Worm (Caenorhabditis elegans): ENCODE data around the gene gcy-8.

Gene gcy-8

DNA sequence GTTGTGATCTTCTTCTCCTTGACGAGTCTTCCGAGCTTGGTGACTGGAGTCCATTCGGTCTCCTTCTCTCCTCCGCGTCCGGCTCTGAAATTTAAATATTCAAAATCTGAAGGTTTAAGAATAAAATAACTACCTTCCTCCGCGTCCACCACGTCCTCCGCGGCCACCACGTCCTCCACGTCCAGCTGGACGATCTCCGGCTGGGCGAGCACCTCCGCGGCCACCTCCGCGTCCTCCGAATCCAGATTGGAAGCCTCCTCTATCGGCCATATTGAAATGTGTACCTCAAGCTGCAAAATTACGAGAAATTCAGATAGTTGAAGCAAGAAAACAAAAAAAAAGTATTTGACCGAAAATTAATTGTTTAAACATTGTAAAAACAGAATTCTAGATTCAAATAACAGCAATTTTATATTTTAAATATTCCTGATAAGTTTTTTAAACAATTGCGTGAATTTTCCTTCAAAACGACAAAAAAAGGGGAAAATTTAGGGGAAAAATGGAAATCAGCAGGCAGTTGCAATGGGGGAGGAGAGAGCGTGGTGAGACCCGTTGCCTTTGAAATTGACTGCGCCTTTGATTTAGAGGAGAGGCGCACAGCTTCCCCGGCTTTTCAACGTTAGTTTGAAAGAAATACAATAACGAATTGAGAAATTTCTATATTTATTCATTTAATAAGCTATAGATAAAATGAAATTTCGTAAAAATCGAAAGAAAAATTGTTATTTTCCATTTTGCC is 1.7 kb upstream of the gcy-8 start, which contains the start of gene rps-2 (continued):
- peak; percentile 1 for TF ChIP-seq fos-1 (tag; optimal IDR thresholded peaks at IDR 0.05)

DNA sequence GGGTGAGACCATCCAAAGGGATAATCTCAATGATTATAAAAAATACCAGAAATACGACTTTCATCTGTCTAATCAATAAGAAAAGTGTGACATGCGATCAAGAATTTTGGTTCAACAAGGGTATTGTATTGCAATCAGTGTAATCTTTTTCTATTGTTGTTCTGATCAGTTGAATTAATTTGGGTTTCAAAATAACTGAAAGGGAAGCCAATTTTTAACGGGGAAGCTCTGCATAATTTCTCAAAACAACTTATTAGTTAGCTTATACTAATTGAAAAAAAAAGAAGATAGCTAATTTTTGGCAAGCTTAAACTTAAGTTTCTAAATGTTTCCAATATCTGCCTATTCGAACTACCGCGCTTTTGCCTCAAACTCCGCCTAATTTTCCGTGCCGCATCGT is 734 bp upstream of the gcy-8 start, which contains the start of gene C49H3.12:
Gene C49H3.12, minus strand, starts transcription at position 101 of the 400 bp plus-strand sequence.
- no peak for TF ChIP-seq gmeb-1 (tag; optimal IDR thresholded peaks at IDR 0.05)
- TF ChIP-seq nhr-6 (tag; optimal IDR thresholded peaks at IDR 0.05), result no peak
- no peak for TF ChIP-seq crh-2 (tag; optimal IDR thresholded peaks at IDR 0.05)
- TF ChIP-seq lin-13 (GFP tag; optimal IDR thresholded peaks at IDR 0.05), result no peak
- no peak for TF ChIP-seq ceh-82 (tag; optimal IDR thresholded peaks at IDR 0.05)
- TF ChIP-seq ztf-11 (tag; optimal IDR thresholded peaks at IDR 0.05), result no peak
- no peak for TF ChIP-seq elt-1 (tag; optimal IDR thresholded peaks at IDR 0.05)
- no peak for TF ChIP-seq dmd-4 (tag; optimal IDR thresholded peaks at IDR 0.05)
- no peak for TF ChIP-seq unc-39 (tag; optimal IDR thresholded peaks at IDR 0.05)
- TF ChIP-seq ZK546.5 (tag; optimal IDR thresholded peaks at IDR 0.05), result no peak
- no peak for TF ChIP-seq aly-2 (tag; optimal IDR thresholded peaks at IDR 0.05)
- TF ChIP-seq fos-1 (tag; optimal IDR thresholded peaks at IDR 0.05), result no peak

DNA sequence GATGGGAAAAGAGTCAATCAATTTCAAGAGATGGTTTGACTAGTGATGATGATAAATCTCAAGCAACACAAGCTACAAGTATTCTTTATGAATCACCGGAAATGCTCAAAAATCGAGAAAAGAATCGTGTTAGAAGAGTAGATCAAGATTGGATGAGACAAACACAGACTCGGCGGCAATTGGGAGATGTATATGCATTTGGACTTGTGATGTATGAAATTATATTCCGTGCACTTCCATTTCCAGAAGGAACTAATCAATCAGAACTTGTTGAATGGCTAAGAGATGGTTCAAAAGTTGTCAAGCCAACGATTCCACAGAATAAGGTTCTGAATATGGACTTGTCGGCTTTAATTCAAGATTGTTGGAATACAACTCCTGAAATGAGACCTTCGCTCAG is 3.9 kb downstream of the gcy-8 start:
- TF ChIP-seq nhr-11 (tag; optimal IDR thresholded peaks at IDR 0.05) (no peak), crh-2 (tag; optimal IDR thresholded peaks at IDR 0.05) (no peak), F13H6.1 (tag; optimal IDR thresholded peaks at IDR 0.05) (no peak), ama-1 (optimal IDR thresholded peaks at IDR 0.05) (no peak)

DNA sequence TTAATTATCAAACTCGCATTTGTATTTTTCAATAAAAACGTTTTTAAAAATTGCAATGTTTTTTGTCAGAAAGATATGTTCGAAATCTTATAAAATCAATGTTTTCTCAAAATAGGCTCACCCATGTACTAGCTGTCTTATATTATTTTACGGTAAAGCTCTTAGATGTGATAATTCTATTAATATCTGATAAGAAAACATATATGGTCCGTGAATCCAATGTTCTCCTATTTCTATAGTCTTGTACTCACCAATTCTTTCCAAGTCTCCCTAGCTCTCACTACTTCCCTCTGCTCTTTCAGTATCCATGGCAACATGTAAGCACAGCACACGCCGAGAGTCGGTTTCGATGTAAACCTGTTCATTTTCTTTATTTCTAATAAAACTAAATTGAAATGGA is 5.8 kb downstream of the gcy-8 start, which contains the start of gene bbs-2:
Gene bbs-2, plus strand, starts transcription at position 301 of the 400 bp plus-strand sequence.
- no peak for TF ChIP-seq elt-3 (tag; optimal IDR thresholded peaks at IDR 0.05)
- no peak for TF ChIP-seq mab-5 (tag; optimal IDR thresholded peaks at IDR 0.05)
- TF ChIP-seq aly-2 (tag; optimal IDR thresholded peaks at IDR 0.05), result no peak
- no peak for TF ChIP-seq mbf-1 (tag; optimal IDR thresholded peaks at IDR 0.05)

DNA sequence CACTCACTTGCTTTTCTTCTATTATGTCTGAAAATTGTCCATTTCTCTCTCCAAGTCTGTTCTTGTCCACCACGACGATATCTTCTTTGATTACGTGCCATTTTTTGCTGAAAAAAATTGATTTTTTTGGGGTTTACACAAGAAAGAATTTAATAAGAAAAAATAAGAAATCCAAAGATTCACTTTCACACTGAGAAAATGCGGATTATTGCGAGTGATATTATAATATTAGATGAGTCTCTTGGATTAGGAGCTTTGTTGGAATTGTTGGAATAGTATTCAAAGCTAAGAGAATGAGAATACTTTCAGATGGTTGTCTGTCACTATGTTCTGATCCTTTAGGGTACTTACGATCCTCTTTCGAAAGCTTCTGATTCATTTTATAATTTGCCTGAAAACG is 10.9 kb downstream of the gcy-8 start, which contains the start of gene F20D12.7:
Gene F20D12.7, minus strand, starts transcription at position 101 of the 400 bp plus-strand sequence.
- TF ChIP-seq mab-5 (tag; optimal IDR thresholded peaks at IDR 0.05) (no peak), crh-2 (tag; optimal IDR thresholded peaks at IDR 0.05) (no peak), blmp-1 (tag; optimal IDR thresholded peaks at IDR 0.05; ENCODE audit: insufficient read depth) (no peak), lin-39 (tag; optimal IDR thresholded peaks at IDR 0.05) (no peak), alr-1 (tag; optimal IDR thresholded peaks at IDR 0.05) (no peak), nhr-77 (tag; optimal IDR thresholded peaks at IDR 0.05) (no peak), zag-1 (tag; optimal IDR thresholded peaks at IDR 0.05) (no peak), nhr-21 (tag; optimal IDR thresholded peaks at IDR 0.05) (no peak), mdl-1 (tag; optimal IDR thresholded peaks at IDR 0.05) (no peak), nhr-25 (tag; optimal IDR thresholded peaks at IDR 0.05) (no peak), nhr-237 (tag; optimal IDR thresholded peaks at IDR 0.05) (no peak), lin-11 (tag; optimal IDR thresholded peaks at IDR 0.05) (no peak), egl-27 (tag; optimal IDR thresholded peaks at IDR 0.05) (no peak), nhr-23 (tag; optimal IDR thresholded peaks at IDR 0.05) (no peak)

DNA sequence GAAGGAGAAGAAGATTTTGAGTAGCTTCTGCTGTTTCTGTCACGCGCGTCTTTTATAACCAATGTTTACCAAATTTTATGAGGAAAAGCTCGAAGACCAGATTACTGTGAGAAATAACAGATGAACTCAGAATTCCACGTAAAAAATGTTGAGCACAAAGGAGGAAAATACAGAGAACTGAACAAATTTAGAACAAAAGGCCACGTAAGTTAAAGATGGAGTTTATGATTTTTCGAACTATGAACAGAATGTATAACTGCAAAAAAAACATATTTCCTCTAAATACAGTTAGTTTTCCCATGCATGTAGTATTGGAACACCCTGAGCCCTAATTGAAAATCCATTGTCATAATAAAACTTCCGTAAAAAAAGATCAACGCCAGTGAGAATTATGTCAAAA is 13.0 kb downstream of the gcy-8 start, which contains the start of gene exc-9:
Gene exc-9, minus strand, starts transcription at position 101 of the 400 bp plus-strand sequence.
- TF ChIP-seq nhr-12 (tag; optimal IDR thresholded peaks at IDR 0.05), result no peak
- no peak for TF ChIP-seq aly-2 (tag; optimal IDR thresholded peaks at IDR 0.05)
- TF ChIP-seq nhr-11 (tag; optimal IDR thresholded peaks at IDR 0.05), result no peak
- no peak for TF ChIP-seq zag-1 (tag; optimal IDR thresholded peaks at IDR 0.05)
- no peak for TF ChIP-seq skn-1 (tag; optimal IDR thresholded peaks at IDR 0.05)
- no peak for TF ChIP-seq C34F6.9 (tag; optimal IDR thresholded peaks at IDR 0.05)
- no peak for TF ChIP-seq ceh-82 (tag; optimal IDR thresholded peaks at IDR 0.05)
- no peak for TF ChIP-seq ceh-16 (tag; optimal IDR thresholded peaks at IDR 0.05)
- TF ChIP-seq unc-55 (GFP tag; optimal IDR thresholded peaks at IDR 0.05), result no peak
- TF ChIP-seq ztf-11 (tag; optimal IDR thresholded peaks at IDR 0.05), result no peak
- no peak for TF ChIP-seq nhr-129 (tag; optimal IDR thresholded peaks at IDR 0.05)
- no peak for TF ChIP-seq ztf-1 (GFP tag; conservative IDR thresholded peaks at IDR 0.05)
- TF ChIP-seq fos-1 (tag; optimal IDR thresholded peaks at IDR 0.05), result no peak
- TF ChIP-seq nhr-10 (tag; optimal IDR thresholded peaks at IDR 0.05), result no peak
- no peak for TF ChIP-seq nhr-25 (tag; optimal IDR thresholded peaks at IDR 0.05)
- TF ChIP-seq egl-27 (tag; optimal IDR thresholded peaks at IDR 0.05), result no peak
- TF ChIP-seq nhr-77 (tag; optimal IDR thresholded peaks at IDR 0.05), result no peak
- no peak for TF ChIP-seq snpc-4 (tag; optimal IDR thresholded peaks at IDR 0.05)

Measured in whole organism, L2 larva.